Worm (Caenorhabditis elegans): Measurements from ENCODE around the gene clh-1.

DNA sequence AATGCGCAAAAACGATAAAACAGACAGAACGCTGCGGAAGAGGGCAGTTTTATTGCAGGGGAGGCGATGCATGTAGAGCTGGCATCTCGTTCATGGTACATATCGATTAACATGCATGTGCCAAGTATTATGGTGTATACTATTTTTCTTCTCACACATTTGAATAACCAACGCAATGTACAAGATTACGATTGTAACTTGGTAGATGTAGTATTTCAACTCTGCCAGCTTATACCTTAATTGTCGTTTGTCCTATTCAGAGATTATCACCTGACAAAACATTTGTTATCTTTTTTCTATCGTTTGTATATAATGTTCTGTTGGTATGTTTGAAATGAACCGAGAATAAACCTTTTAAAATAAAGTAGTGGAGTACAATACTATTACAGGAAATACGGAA is 26.3 kb downstream of the clh-1 start, which contains the start of gene pes-5:
- TF ChIP-seq med-1 (GFP tag; optimal IDR thresholded peaks at IDR 0.05; ENCODE audit: insufficient read depth) (no peak), T22C8.4 (GFP tag; IDR thresholded peaks at IDR 0.05) (no peak), flt-1 (GFP tag; IDR thresholded peaks at IDR 0.05) (no peak), ref-1 (GFP tag; conservative IDR thresholded peaks at IDR 0.05) (no peak)

All from whole organism, midembryonic.